Fruit fly (Drosophila melanogaster): Measurements from ENCODE around the gene brk.
A peak's percentile ranks its signal among the peaks of the same experiment; 100 is the strongest.

- no peak for TF ChIP-seq usp (GFP tag; optimal IDR thresholded peaks at IDR 0.05)
- peak; percentile 63 for TF ChIP-seq psq (GFP tag; optimal IDR thresholded peaks at IDR 0.05)
- no peak for TF ChIP-seq Abd-B (GFP tag; optimal IDR thresholded peaks at IDR 0.05)
- TF ChIP-seq Hnf4 (GFP tag; optimal IDR thresholded peaks at IDR 0.05): peak; percentile 74
- TF ChIP-seq woc (GFP tag; optimal IDR thresholded peaks at IDR 0.05): peak; percentile 67
- TF ChIP-seq Dif (GFP tag; optimal IDR thresholded peaks at IDR 0.05; ENCODE audit: partially characterized antibody): no peak
- no peak for TF ChIP-seq Mio (GFP tag; optimal IDR thresholded peaks at IDR 0.05)
- TF ChIP-seq sage (GFP tag; optimal IDR thresholded peaks at IDR 0.05): peak; percentile 44
- TF ChIP-seq N (GFP tag; optimal IDR thresholded peaks at IDR 0.05): no peak
- TF ChIP-seq Dfd (GFP tag; optimal IDR thresholded peaks at IDR 0.05): no peak
- no peak for TF ChIP-seq pan (optimal IDR thresholded peaks at IDR 0.05)
- no peak for TF ChIP-seq Hr78 (GFP tag; optimal IDR thresholded peaks at IDR 0.05)
- peak; percentile 86 for TF ChIP-seq Sp1 (GFP tag; optimal IDR thresholded peaks at IDR 0.05)
Measured at dm6 chrX:7319053-7319702, 11.4 kb downstream of the brk start.

Data from whole organism, wandering third instar larva.